Fruit fly (Drosophila melanogaster) whole organism, prepupa: ENCODE data around the gene CG31381.

Experiments used
- CG10631 ChIP-seq: fragments of 200-800 bp; sonication (Bioruptor generic); optimal IDR thresholded peaks from 2 replicates; lab custom pipeline; 2016; ENCODE audit warnings: missing biosample characterization, missing genetic modification characterization
- CG10669 ChIP-seq: fragments of 200-800 bp; sonication (Bioruptor generic); optimal IDR thresholded peaks from 3 replicates; lab custom pipeline; 2018; ENCODE audit warnings: missing biosample characterization, mild to moderate bottlenecking, missing genetic modification characterization, moderate library complexity
- CG11294 ChIP-seq: fragments of 200-800 bp; sonication (Bioruptor generic); IDR thresholded peaks from 2 replicates; pipeline ENCODE4 v1.3.6; 2022; ENCODE audit warnings: missing biosample characterization, missing genetic modification characterization
- CG11762 ChIP-seq: fragments of 200-800 bp; sonication (Bioruptor generic); optimal IDR thresholded peaks from 3 replicates; lab custom pipeline; 2016; ENCODE audit warnings: missing biosample characterization, missing genetic modification characterization; ENCODE audit not compliant: insufficient read depth
- CG11902 ChIP-seq: fragments of 200-800 bp; sonication (Bioruptor generic); optimal IDR thresholded peaks from 3 replicates; lab custom pipeline; 2016; ENCODE audit warnings: missing biosample characterization, missing genetic modification characterization
- CG15336 ChIP-seq: fragments of 200-800 bp; sonication (Bioruptor generic); IDR thresholded peaks from 2 replicates; pipeline ENCODE4 v1.3.6; 2022; ENCODE audit warnings: missing biosample characterization, missing genetic modification characterization
- CG16779 ChIP-seq: fragments of 200-800 bp; sonication (Bioruptor generic); optimal IDR thresholded peaks from 3 replicates; lab custom pipeline; 2017; ENCODE audit warnings: missing biosample characterization, mild to moderate bottlenecking, missing genetic modification characterization
- CG3032 ChIP-seq: fragments of 200-800 bp; optimal IDR thresholded peaks from 2 replicates; lab custom pipeline; 2019; ENCODE audit warnings: missing biosample characterization, mild to moderate bottlenecking, missing genetic modification characterization, moderate library complexity
- CG31627 ChIP-seq: fragments of 200-800 bp; sonication (Bioruptor generic); optimal IDR thresholded peaks from 3 replicates; lab custom pipeline; 2016; ENCODE audit warnings: missing biosample characterization, missing genetic modification characterization
- CG32006 ChIP-seq: fragments of 200-800 bp; sonication (Bioruptor generic); optimal IDR thresholded peaks from 3 replicates; lab custom pipeline; 2017; ENCODE audit warnings: missing biosample characterization, mild to moderate bottlenecking, missing genetic modification characterization
- CG34406 ChIP-seq: fragments of 200-800 bp; sonication (Bioruptor generic); optimal IDR thresholded peaks from 3 replicates; lab custom pipeline; 2016; ENCODE audit warnings: missing biosample characterization, missing genetic modification characterization
- CG4318 ChIP-seq: fragments of 200-800 bp; sonication (Bioruptor generic); optimal IDR thresholded peaks from 3 replicates; lab custom pipeline; 2017; ENCODE audit warnings: missing biosample characterization, mild to moderate bottlenecking, missing genetic modification characterization
- CG6276 ChIP-seq: fragments of 200-800 bp; sonication (Bioruptor generic); optimal IDR thresholded peaks from 2 replicates; lab custom pipeline; 2017; ENCODE audit warnings: missing biosample characterization, mild to moderate bottlenecking, missing genetic modification characterization
- CG6792 ChIP-seq: fragments of 200-800 bp; sonication (Bioruptor generic); optimal IDR thresholded peaks from 3 replicates; lab custom pipeline; 2016; ENCODE audit warnings: missing biosample characterization, missing genetic modification characterization
- CG6808 ChIP-seq: fragments of 200-800 bp; sonication (Bioruptor generic); optimal IDR thresholded peaks from 3 replicates; lab custom pipeline; 2017; ENCODE audit warnings: missing biosample characterization, missing genetic modification characterization, mild to moderate bottlenecking, moderate library complexity, missing genetic modification reagents
- CG6854 ChIP-seq: fragments of 200-800 bp; sonication (Bioruptor generic); optimal IDR thresholded peaks from 2 replicates; lab custom pipeline; 2017; ENCODE audit warnings: missing biosample characterization, mild to moderate bottlenecking, missing genetic modification characterization
- CG8119 ChIP-seq: fragments of 200-800 bp; sonication (Bioruptor generic); IDR thresholded peaks from 3 replicates; pipeline ENCODE4 v1.3.6; 2022; ENCODE audit warnings: missing biosample characterization, missing genetic modification characterization
- CG8319 ChIP-seq: fragments of 200-800 bp; sonication (Bioruptor generic); optimal IDR thresholded peaks from 3 replicates; lab custom pipeline; 2016; ENCODE audit warnings: missing biosample characterization, missing genetic modification characterization
- CG8632 ChIP-seq: fragments of 200-800 bp; sonication (Bioruptor generic); optimal IDR thresholded peaks from 3 replicates; lab custom pipeline; 2016; ENCODE audit warnings: missing biosample characterization, missing genetic modification characterization
- CG9139 ChIP-seq: fragments of 200-800 bp; sonication (Bioruptor generic); optimal IDR thresholded peaks from 3 replicates; lab custom pipeline; 2017; ENCODE audit warnings: missing biosample characterization, mild to moderate bottlenecking, missing genetic modification characterization
- Eip75B ChIP-seq: fragments of 200-800 bp; sonication (Bioruptor generic); optimal IDR thresholded peaks from 3 replicates; lab custom pipeline; 2016; ENCODE audit warnings: missing biosample characterization, missing genetic modification characterization
- Eip93F ChIP-seq: fragments of 200-800 bp; sonication (Bioruptor generic); optimal IDR thresholded peaks from 2 replicates; lab custom pipeline; 2016; ENCODE audit warnings: missing biosample characterization, mild to moderate bottlenecking, missing genetic modification characterization
- Ets21C ChIP-seq: fragments of 200-800 bp; sonication (Bioruptor generic); optimal IDR thresholded peaks from 3 replicates; lab custom pipeline; 2016; ENCODE audit warnings: missing biosample characterization, missing genetic modification characterization
- Ets96B ChIP-seq: fragments of 200-800 bp; optimal IDR thresholded peaks from 2 replicates; lab custom pipeline; 2019; ENCODE audit warnings: missing biosample characterization, mild to moderate bottlenecking, missing genetic modification characterization, moderate library complexity
- Gug ChIP-seq: fragments of 200-800 bp; sonication (Bioruptor generic); IDR thresholded peaks from 2 replicates; pipeline ENCODE4 v1.3.6; 2022; ENCODE audit warnings: missing biosample characterization, missing genetic modification characterization
- Hr38 ChIP-seq: sonication (Bioruptor generic); optimal IDR thresholded peaks from 2 replicates; lab custom pipeline; 2016; ENCODE audit warnings: missing biosample characterization, missing genetic modification characterization
- Hr39 ChIP-seq: fragments of 200-800 bp; sonication (Bioruptor generic); optimal IDR thresholded peaks from 2 replicates; lab custom pipeline; 2016; ENCODE audit warnings: missing biosample characterization, missing genetic modification characterization
- Hr4 ChIP-seq: fragments of 200-800 bp; sonication (Bioruptor generic); optimal IDR thresholded peaks from 3 replicates; lab custom pipeline; 2016; ENCODE audit warnings: missing biosample characterization, missing genetic modification characterization
- Lpt ChIP-seq: fragments of 200-800 bp; sonication (Bioruptor generic); optimal IDR thresholded peaks from 3 replicates; lab custom pipeline; 2016; ENCODE audit warnings: missing biosample characterization, missing genetic modification characterization
- Met ChIP-seq: fragments of 200-800 bp; sonication (Bioruptor generic); optimal IDR thresholded peaks from 3 replicates; lab custom pipeline; 2016; ENCODE audit warnings: missing biosample characterization, missing genetic modification characterization
- OdsH ChIP-seq: fragments of 200-800 bp; sonication (Bioruptor generic); optimal IDR thresholded peaks from 3 replicates; lab custom pipeline; 2016; ENCODE audit warnings: missing biosample characterization, missing genetic modification characterization
- Smox ChIP-seq: fragments of 200-800 bp; sonication (Bioruptor generic); optimal IDR thresholded peaks from 3 replicates; lab custom pipeline; 2016; ENCODE audit warnings: missing biosample characterization, missing genetic modification characterization
- Sox102F ChIP-seq: fragments of 200-800 bp; sonication (Bioruptor generic); optimal IDR thresholded peaks from 2 replicates; lab custom pipeline; 2016; ENCODE audit warnings: missing biosample characterization, mild to moderate bottlenecking, missing genetic modification characterization
- Sox15 ChIP-seq: fragments of 200-800 bp; sonication (Bioruptor generic); optimal IDR thresholded peaks from 3 replicates; lab custom pipeline; 2016; ENCODE audit warnings: missing biosample characterization, missing genetic modification characterization
- acj6 ChIP-seq: fragments of 200-800 bp; sonication (Bioruptor generic); optimal IDR thresholded peaks from 3 replicates; lab custom pipeline; 2016; ENCODE audit warnings: missing biosample characterization, missing genetic modification characterization
- cyc ChIP-seq: fragments of 200-800 bp; sonication (Bioruptor generic); optimal IDR thresholded peaks from 3 replicates; lab custom pipeline; 2016; ENCODE audit warnings: missing biosample characterization, missing genetic modification characterization
- dac ChIP-seq: fragments of 200-800 bp; sonication (Bioruptor generic); optimal IDR thresholded peaks from 2 replicates; lab custom pipeline; 2017; ENCODE audit warnings: missing biosample characterization, mild to moderate bottlenecking, missing genetic modification characterization
- eg ChIP-seq: fragments of 200-800 bp; sonication (Bioruptor generic); IDR thresholded peaks from 3 replicates; pipeline ENCODE4 v1.3.6; 2022; ENCODE audit warnings: missing biosample characterization, missing genetic modification characterization
- esn ChIP-seq: fragments of 200-800 bp; sonication (Bioruptor generic); optimal IDR thresholded peaks from 2 replicates; lab custom pipeline; 2016; ENCODE audit warnings: missing biosample characterization, mild to moderate bottlenecking, missing genetic modification characterization, moderate library complexity
- fd59A ChIP-seq: fragments of 200-800 bp; sonication (Bioruptor generic); optimal IDR thresholded peaks from 2 replicates; lab custom pipeline; 2017; ENCODE audit warnings: missing biosample characterization, mild to moderate bottlenecking, missing genetic modification characterization, missing genetic modification reagents
- fd85E ChIP-seq: fragments of 200-800 bp; sonication (Bioruptor generic); optimal IDR thresholded peaks from 3 replicates; lab custom pipeline; 2016; ENCODE audit warnings: missing biosample characterization, missing genetic modification characterization
- fkh ChIP-seq: fragments of 200-800 bp; sonication (Bioruptor generic); optimal IDR thresholded peaks from 3 replicates; lab custom pipeline; 2017; ENCODE audit warnings: missing biosample characterization, mild to moderate bottlenecking, missing genetic modification characterization, moderate library complexity
- lz ChIP-seq: fragments of 200-800 bp; sonication (Bioruptor generic); optimal IDR thresholded peaks from 3 replicates; lab custom pipeline; 2016; ENCODE audit warnings: missing biosample characterization, missing genetic modification characterization
- net ChIP-seq: fragments of 200-800 bp; sonication (Bioruptor generic); optimal IDR thresholded peaks from 3 replicates; lab custom pipeline; 2016; ENCODE audit warnings: missing biosample characterization, missing genetic modification characterization
- pdm3 ChIP-seq: fragments of 200-800 bp; sonication (Bioruptor generic); optimal IDR thresholded peaks from 3 replicates; lab custom pipeline; 2016; ENCODE audit warnings: missing biosample characterization, missing genetic modification characterization
- salr ChIP-seq, 2 experiments: fragments of 200-800 bp; sonication (Bioruptor generic); optimal IDR thresholded peaks; 3 replicates each; lab custom pipeline; 2016 to 2018; ENCODE audit warnings: missing biosample characterization in 2 of 2, missing genetic modification characterization in 2 of 2, mild to moderate bottlenecking in 1 of 2
- spab ChIP-seq: fragments of 200-800 bp; sonication (Bioruptor generic); optimal IDR thresholded peaks from 2 replicates; lab custom pipeline; 2017; ENCODE audit warnings: missing biosample characterization, mild to moderate bottlenecking, missing genetic modification characterization, missing genetic modification reagents
- ss ChIP-seq, 2 experiments: fragments of 200-800 bp; sonication (Bioruptor generic); optimal IDR thresholded peaks; 2 replicates in 1 of 2; 3 replicates in 1 of 2; lab custom pipeline; 2017 to 2018; ENCODE audit warnings: mild to moderate bottlenecking in 2 of 2, missing biosample characterization in 2 of 2, missing genetic modification characterization in 2 of 2, moderate library complexity in 1 of 2
- svp ChIP-seq: fragments of 200-800 bp; sonication (Bioruptor generic); peaks from one replicate; lab custom pipeline; 2016; ENCODE audit warnings: missing biosample characterization, missing genetic modification characterization
- topi ChIP-seq: fragments of 200-800 bp; sonication (Bioruptor generic); optimal IDR thresholded peaks from 3 replicates; lab custom pipeline; 2016; ENCODE audit warnings: missing biosample characterization, missing genetic modification characterization
- vri ChIP-seq: fragments of 200-800 bp; sonication (Bioruptor generic); optimal IDR thresholded peaks from 3 replicates; lab custom pipeline; 2016; ENCODE audit warnings: missing biosample characterization, mild to moderate bottlenecking, missing genetic modification characterization

The CG31381 gene

dm6 chr3R:24893320-24893955 is 16.6 kb downstream of the CG31381 start:
- TF ChIP-seq Met = peak; percentile 83
- peak; percentile 19 for TF ChIP-seq Ets21C (GFP tag; lab: Kevin White, UChicago)
- peak; percentile 82 for TF ChIP-seq CG34406
- TF ChIP-seq fd85E (GFP tag; lab: Kevin White, UChicago) = peak; percentile 27
- TF ChIP-seq svp (GFP tag; lab: Kevin White, UChicago) = peak; percentile 87
- TF ChIP-seq CG6276 (GFP tag; lab: Kevin White, UChicago) = peak; percentile 92
- peak; percentile 42 for TF ChIP-seq vri (GFP tag; lab: Kevin White, UChicago)
- peak; percentile 84 to 86 for TF ChIP-seq ss (GFP tag; optimal IDR thresholded peaks at IDR 0.05; lab: Kevin White, UChicago)
- TF ChIP-seq CG6792 (GFP tag; lab: Kevin White, UChicago) = peak; percentile 80
- TF ChIP-seq CG6854 = peak; percentile 76
- peak; percentile 7 to 86 for TF ChIP-seq salr (GFP tag; optimal IDR thresholded peaks at IDR 0.05; lab: Kevin White, UChicago)
- TF ChIP-seq acj6 (GFP tag; lab: Kevin White, UChicago) = peak; percentile 81
- peak; percentile 91 for TF ChIP-seq CG6808 (GFP tag; lab: Kevin White, UChicago)
- peak; percentile 63 for TF ChIP-seq Sox102F (GFP tag; lab: Kevin White, UChicago)
- TF ChIP-seq CG3032 (tag; lab: Kevin White, UChicago) = peak; percentile 96
- peak; percentile 88 for TF ChIP-seq net
- TF ChIP-seq Sox15 = peak; percentile 39
- TF ChIP-seq Eip93F = no peak
- peak; percentile 74 for TF ChIP-seq cyc
- TF ChIP-seq OdsH (GFP tag; lab: Kevin White, UChicago) = peak; percentile 86
- TF ChIP-seq eg (GFP tag; lab: Robert Waterston, UW) = peak; percentile 84
- TF ChIP-seq CG10669 (GFP tag; lab: Kevin White, UChicago) = peak; percentile 81
- TF ChIP-seq lz (GFP tag; lab: Kevin White, UChicago) = peak; percentile 55
- peak; percentile 76 for TF ChIP-seq Gug (GFP tag; lab: Robert Waterston, UW)
- TF ChIP-seq Eip75B (GFP tag; lab: Kevin White, UChicago) = peak; percentile 53
- peak; percentile 74 for TF ChIP-seq CG4318
- peak; percentile 95 for TF ChIP-seq CG8119 (GFP tag; lab: Robert Waterston, UW)
- peak; percentile 72 for TF ChIP-seq topi (GFP tag; lab: Kevin White, UChicago)
- peak; percentile 88 for TF ChIP-seq esn (GFP tag; lab: Kevin White, UChicago)
- TF ChIP-seq Hr39 = peak; percentile 22
- peak; percentile 74 for TF ChIP-seq CG9139 (GFP tag; lab: Kevin White, UChicago)
- TF ChIP-seq CG8632 = peak; percentile 79
- peak; percentile 94 for TF ChIP-seq Lpt (GFP tag; lab: Kevin White, UChicago)
- peak; percentile 33 for TF ChIP-seq CG31627 (GFP tag; lab: Kevin White, UChicago)
- peak; percentile 94 for TF ChIP-seq CG15336 (GFP tag; lab: Robert Waterston, UW)
- TF ChIP-seq Hr4 (GFP tag; lab: Kevin White, UChicago) = peak; percentile 66
- TF ChIP-seq Smox (GFP tag; lab: Kevin White, UChicago) = peak; percentile 77
- peak; percentile 59 for TF ChIP-seq CG11902 (GFP tag; lab: Kevin White, UChicago)
- peak; percentile 91 for TF ChIP-seq spab
- TF ChIP-seq CG8319 (GFP tag; lab: Kevin White, UChicago) = peak; percentile 52
- peak; percentile 85 for TF ChIP-seq fd59A (GFP tag; lab: Kevin White, UChicago)
- TF ChIP-seq Hr38 (GFP tag; lab: Kevin White, UChicago) = no peak
- TF ChIP-seq CG11294 = peak; percentile 70; the same call in 1 of the 2 replicates
- TF ChIP-seq dac (GFP tag; lab: Kevin White, UChicago) = peak; percentile 62
- TF ChIP-seq pdm3 = peak; percentile 68
- peak; percentile 80 for TF ChIP-seq CG11762
- TF ChIP-seq fkh (GFP tag; lab: Kevin White, UChicago) = peak; percentile 64
- TF ChIP-seq CG10631 (GFP tag; lab: Kevin White, UChicago) = peak; percentile 88
- peak; percentile 90 for TF ChIP-seq CG32006 (GFP tag; lab: Kevin White, UChicago)
- TF ChIP-seq CG16779 = peak; percentile 81
- peak; percentile 93 for TF ChIP-seq Ets96B (tag; lab: Kevin White, UChicago)
